Worm (Caenorhabditis elegans): ENCODE results near the gene spp-16.
A peak's percentile ranks its signal among the peaks of the same experiment; 100 is the strongest.

Gene spp-16

ce11 chrV:10856901-10857637 lies 44.0 kb downstream of the spp-16 start (continued):
- TF ChIP-seq nhr-20 (tag; optimal IDR thresholded peaks at IDR 0.05) (peak; percentile 37), ceh-63 (GFP tag; optimal IDR thresholded peaks at IDR 0.05) (no peak)

ce11 chrV:10855363-10855762 lies 45.7 kb downstream of the spp-16 start:
- no peak for TF ChIP-seq egl-27 (tag; optimal IDR thresholded peaks at IDR 0.05)
- no peak for TF ChIP-seq pag-3 (tag; optimal IDR thresholded peaks at IDR 0.05; ENCODE audit: borderline replicate concordance, insufficient read depth)
- peak; percentile 63 for TF ChIP-seq elt-2 (tag; optimal IDR thresholded peaks at IDR 0.05)
- peak; percentile 6 for TF ChIP-seq lin-14 (GFP tag; optimal IDR thresholded peaks at IDR 0.05)
- no peak for TF ChIP-seq elt-3 (tag; optimal IDR thresholded peaks at IDR 0.05)
- TF ChIP-seq fkh-4 (tag; optimal IDR thresholded peaks at IDR 0.05; ENCODE audit: borderline replicate concordance), result no peak
- no peak for TF ChIP-seq nhr-12 (tag; optimal IDR thresholded peaks at IDR 0.05)
- peak; percentile 10 for TF ChIP-seq pqm-1 (tag; optimal IDR thresholded peaks at IDR 0.05)
- peak; percentile 24 for TF ChIP-seq nhr-20 (tag; optimal IDR thresholded peaks at IDR 0.05)
- no peak for TF ChIP-seq dsc-1 (tag; optimal IDR thresholded peaks at IDR 0.05)
- TF ChIP-seq rnt-1 (tag; optimal IDR thresholded peaks at IDR 0.05), result no peak
- TF ChIP-seq nhr-77 (tag; optimal IDR thresholded peaks at IDR 0.05), result no peak
- no peak for TF ChIP-seq fkh-8 (tag; optimal IDR thresholded peaks at IDR 0.05)
- TF ChIP-seq pax-3 (tag; optimal IDR thresholded peaks at IDR 0.05), result no peak

- no peak for TF ChIP-seq nhr-84 (tag; optimal IDR thresholded peaks at IDR 0.05)
- peak; percentile 12 for TF ChIP-seq lin-14 (GFP tag; optimal IDR thresholded peaks at IDR 0.05)
- TF ChIP-seq fkh-10 (GFP tag; optimal IDR thresholded peaks at IDR 0.05), result peak; percentile 52
Observed at ce11 chrV:10854197-10854596, 46.9 kb downstream of the spp-16 start.

Measured in whole organism, L1 larva.